Worm (Caenorhabditis elegans) whole organism, L1 larva: Measurements from ENCODE around the gene F25E2.2.

Experiments used
- C16A3.4 ChIP-seq: fragments of 150-350 bp; optimal IDR thresholded peaks from 2 replicates; lab custom pipeline; 2014; ENCODE audit warnings: missing biosample characterization, missing genetic modification characterization
- C34B4.2 ChIP-seq: sonication (generic microtip); optimal IDR thresholded peaks from 2 replicates; lab custom pipeline; 2017; ENCODE audit warnings: mild to moderate bottlenecking, missing genetic modification characterization, missing compliant biosample characterization
- aly-2 ChIP-seq: fragments of 150-350 bp; optimal IDR thresholded peaks from 2 replicates; lab custom pipeline; 2014; ENCODE audit warnings: missing biosample characterization, missing genetic modification characterization
- ceh-8 ChIP-seq: fragments of 200-800 bp; sonication (Bioruptor generic); optimal IDR thresholded peaks from 2 replicates; lab custom pipeline; 2018; ENCODE audit warnings: mild to moderate bottlenecking, missing genetic modification characterization, moderate library complexity, missing compliant biosample characterization
- ceh-82 ChIP-seq, 3 experiments: fragments of 150-350 bp in 1 of 3; sonication (generic microtip) in 2 of 3; optimal IDR thresholded peaks; 2 replicates each; lab custom pipeline; 2014 to 2017; ENCODE audit warnings: missing biosample characterization in 3 of 3, missing genetic modification characterization in 3 of 3
- ceh-90 ChIP-seq: sonication (generic microtip); optimal IDR thresholded peaks from 2 replicates; lab custom pipeline; 2016; ENCODE audit warnings: missing genetic modification characterization, missing compliant biosample characterization
- dsc-1 ChIP-seq: sonication (generic microtip); optimal IDR thresholded peaks from 2 replicates; lab custom pipeline; 2016; ENCODE audit warnings: mild to moderate bottlenecking, missing genetic modification characterization, missing compliant biosample characterization
- efl-1 ChIP-seq, 4 experiments: fragments of 150-350 bp; optimal IDR thresholded peaks in 3 of 4; peaks in 1 of 4; 1 replicate in 1 of 4; 2 replicates in 3 of 4; lab custom pipeline; 2014; ENCODE audit warnings: missing biosample characterization in 2 of 4, missing genetic modification characterization in 2 of 4, missing genetic modification reagents in 2 of 4
- ets-5 ChIP-seq: fragments of 200-800 bp; sonication (Bioruptor generic); IDR thresholded peaks from 2 replicates; pipeline ENCODE4 v1.3.6; 2022; ENCODE audit warnings: missing genetic modification characterization, missing compliant biosample characterization
- fkh-4 ChIP-seq: sonication (generic microtip); optimal IDR thresholded peaks from 2 replicates; lab custom pipeline; 2016; ENCODE audit warnings: missing compliant biosample characterization, missing genetic modification characterization, borderline replicate concordance
- fkh-8 ChIP-seq: sonication (generic microtip); optimal IDR thresholded peaks from 2 replicates; lab custom pipeline; 2016; ENCODE audit warnings: mild to moderate bottlenecking, missing genetic modification characterization, missing compliant biosample characterization
- fos-1 ChIP-seq: fragments of 150-350 bp; optimal IDR thresholded peaks from 2 replicates; lab custom pipeline; 2014; ENCODE audit warnings: missing biosample characterization, missing genetic modification characterization
- grh-1 ChIP-seq: fragments of 200-800 bp; sonication (Bioruptor generic); IDR thresholded peaks from 2 replicates; pipeline ENCODE4 v1.3.6; 2022; ENCODE audit warnings: missing genetic modification reagents, missing genetic modification characterization, missing compliant biosample characterization
- hlh-17 ChIP-seq: fragments of 200-800 bp; sonication (Bioruptor generic); optimal IDR thresholded peaks from 2 replicates; lab custom pipeline; 2018; ENCODE audit warnings: missing genetic modification characterization, mild to moderate bottlenecking, missing compliant biosample characterization, moderate library complexity, borderline replicate concordance
- hlh-4 ChIP-seq: sonication (generic microtip); optimal IDR thresholded peaks from 2 replicates; lab custom pipeline; 2016; ENCODE audit warnings: mild to moderate bottlenecking, missing genetic modification characterization, missing compliant biosample characterization
- isw-1 ChIP-seq: fragments of 200-800 bp; sonication (Bioruptor generic); IDR thresholded peaks from 2 replicates; pipeline ENCODE4 v1.3.6; 2022; ENCODE audit warnings: missing genetic modification characterization, missing compliant biosample characterization
- jun-1 ChIP-seq: fragments of 150-350 bp; optimal IDR thresholded peaks from 2 replicates; lab custom pipeline; 2014; ENCODE audit warnings: missing biosample characterization, missing genetic modification reagents, missing genetic modification characterization
- lin-14 ChIP-seq: fragments of 200-800 bp; sonication (Bioruptor generic); optimal IDR thresholded peaks from 2 replicates; lab custom pipeline; 2018; ENCODE audit warnings: mild to moderate bottlenecking, missing genetic modification characterization, moderate library complexity, missing compliant biosample characterization
- lin-15B ChIP-seq: fragments of 150-350 bp; sonication (generic microtip); optimal IDR thresholded peaks from 3 replicates; lab custom pipeline; 2014; ENCODE audit warnings: missing biosample characterization, missing genetic modification characterization
- lin-39 ChIP-seq: fragments of 150-350 bp; optimal IDR thresholded peaks from 2 replicates; lab custom pipeline; 2014; ENCODE audit warnings: missing biosample characterization, missing genetic modification reagents, missing genetic modification characterization
- lsy-2 ChIP-seq, 2 experiments: fragments of 150-350 bp; optimal IDR thresholded peaks; 2 replicates each; lab custom pipeline; 2014; ENCODE audit warnings: missing biosample characterization in 2 of 2, missing genetic modification characterization in 2 of 2
- mab-9 ChIP-seq: fragments of 200-800 bp; sonication (Bioruptor generic); IDR thresholded peaks from 2 replicates; pipeline ENCODE4 v1.3.6; 2022; ENCODE audit warnings: missing genetic modification reagents, missing genetic modification characterization, missing compliant biosample characterization
- mef-2 ChIP-seq: fragments of 150-350 bp; optimal IDR thresholded peaks from 2 replicates; lab custom pipeline; 2014; ENCODE audit warnings: missing biosample characterization, missing genetic modification characterization
- mep-1 ChIP-seq: fragments of 150-350 bp; optimal IDR thresholded peaks from 2 replicates; lab custom pipeline; 2014; ENCODE audit warnings: missing biosample characterization, missing genetic modification characterization
- nhr-11 ChIP-seq: fragments of 150-350 bp; optimal IDR thresholded peaks from 2 replicates; lab custom pipeline; 2014; ENCODE audit warnings: missing biosample characterization, missing genetic modification characterization
- nhr-12 ChIP-seq: sonication (generic microtip); optimal IDR thresholded peaks from 2 replicates; lab custom pipeline; 2017; ENCODE audit warnings: missing biosample characterization, missing genetic modification characterization
- nhr-28 ChIP-seq: fragments of 150-350 bp; optimal IDR thresholded peaks from 2 replicates; lab custom pipeline; 2014; ENCODE audit warnings: missing biosample characterization, missing genetic modification characterization
- nhr-47 ChIP-seq: sonication (generic microtip); optimal IDR thresholded peaks from 2 replicates; lab custom pipeline; 2016; ENCODE audit warnings: mild to moderate bottlenecking, missing genetic modification characterization, moderate library complexity, missing compliant biosample characterization
- nhr-71 ChIP-seq: sonication (generic microtip); optimal IDR thresholded peaks from 2 replicates; lab custom pipeline; 2016; ENCODE audit warnings: mild to moderate bottlenecking, missing genetic modification characterization, moderate library complexity, missing compliant biosample characterization
- nhr-76 ChIP-seq: sonication (generic microtip); optimal IDR thresholded peaks from 2 replicates; lab custom pipeline; 2017; ENCODE audit warnings: missing biosample characterization, missing genetic modification characterization
- nhr-77 ChIP-seq: fragments of 150-350 bp; optimal IDR thresholded peaks from 2 replicates; lab custom pipeline; 2014; ENCODE audit warnings: missing biosample characterization, missing genetic modification characterization
- nhr-84 ChIP-seq: sonication (generic microtip); optimal IDR thresholded peaks from 2 replicates; lab custom pipeline; 2017; ENCODE audit warnings: missing biosample characterization, missing genetic modification characterization
- nhr-85 ChIP-seq: sonication (generic microtip); peaks from one replicate; lab custom pipeline; 2016; ENCODE audit warnings: missing genetic modification characterization, inconsistent platforms, missing compliant biosample characterization
- nhr-90 ChIP-seq: sonication (generic microtip); optimal IDR thresholded peaks from 2 replicates; lab custom pipeline; 2016; ENCODE audit warnings: mild to moderate bottlenecking, missing genetic modification characterization, missing compliant biosample characterization; ENCODE audit not compliant: poor library complexity
- skn-1 ChIP-seq: fragments of 150-350 bp; optimal IDR thresholded peaks from 2 replicates; lab custom pipeline; 2014; ENCODE audit warnings: missing biosample characterization, missing genetic modification characterization
- snu-23 ChIP-seq: sonication (generic microtip); optimal IDR thresholded peaks from 2 replicates; lab custom pipeline; 2016; ENCODE audit warnings: missing genetic modification characterization, missing compliant biosample characterization
- sox-4 ChIP-seq: sonication (generic microtip); optimal IDR thresholded peaks from 2 replicates; lab custom pipeline; 2016; ENCODE audit warnings: missing genetic modification characterization, missing compliant biosample characterization
- sup-37 ChIP-seq: fragments of 200-800 bp; sonication (Bioruptor generic); optimal IDR thresholded peaks from 2 replicates; lab custom pipeline; 2018; ENCODE audit warnings: mild to moderate bottlenecking, missing genetic modification characterization, missing compliant biosample characterization
- tlp-1 ChIP-seq: fragments of 150-350 bp; optimal IDR thresholded peaks from 2 replicates; lab custom pipeline; 2014; ENCODE audit warnings: missing biosample characterization, missing genetic modification characterization
- unc-30 ChIP-seq: sonication (generic microtip); optimal IDR thresholded peaks from 2 replicates; lab custom pipeline; 2017; ENCODE audit warnings: missing biosample characterization, missing genetic modification characterization
- unc-62 ChIP-seq: fragments of 150-350 bp; optimal IDR thresholded peaks from 2 replicates; lab custom pipeline; 2014; ENCODE audit warnings: missing biosample characterization, missing genetic modification reagents, missing genetic modification characterization
- unc-98 ChIP-seq: fragments of 200-800 bp; sonication (Bioruptor generic); IDR thresholded peaks from 2 replicates; pipeline ENCODE4 v1.3.6; 2022; ENCODE audit warnings: missing genetic modification characterization, missing compliant biosample characterization
- vab-15 ChIP-seq: sonication (generic microtip); optimal IDR thresholded peaks from 2 replicates; lab custom pipeline; 2017; ENCODE audit warnings: missing genotype, mild to moderate bottlenecking, missing genetic modification characterization, missing compliant biosample characterization
- xbp-1 ChIP-seq: sonication (generic microtip); optimal IDR thresholded peaks from 2 replicates; lab custom pipeline; 2016; ENCODE audit warnings: missing genetic modification characterization, missing compliant biosample characterization
- zip-4 ChIP-seq: fragments of 200-800 bp; sonication (Bioruptor generic); optimal IDR thresholded peaks from 2 replicates; lab custom pipeline; 2018; ENCODE audit warnings: mild to moderate bottlenecking, missing genetic modification characterization, moderate library complexity, missing compliant biosample characterization
- ztf-4 ChIP-seq: fragments of 150-350 bp; optimal IDR thresholded peaks from 2 replicates; lab custom pipeline; 2014; ENCODE audit warnings: missing biosample characterization, missing genetic modification characterization

Gene F25E2.2

ce11 chrX:810694-811093 is at the start of gene F25E2.2:
TSS of gene F25E2.2 (minus strand) at chrX:810794.
- no peak for TF ChIP-seq unc-62 (GFP tag; lab: Kevin White, UChicago)
- no peak for TF ChIP-seq jun-1 (tag; lab: Kevin White, UChicago)
- TF ChIP-seq dsc-1 (tag; lab: Kevin White, UChicago) = no peak
- TF ChIP-seq lin-15B = no peak
- TF ChIP-seq ceh-82 (tag; optimal IDR thresholded peaks at IDR 0.05; lab: Kevin White, UChicago) = no peak
- no peak for TF ChIP-seq aly-2 (tag; lab: Kevin White, UChicago)
- TF ChIP-seq fkh-4 (tag; lab: Kevin White, UChicago) = no peak
- no peak for TF ChIP-seq fos-1 (tag; lab: Kevin White, UChicago)
- TF ChIP-seq ztf-4 (tag; lab: Kevin White, UChicago) = no peak
- no peak for TF ChIP-seq hlh-17 (GFP tag; lab: Kevin White, UChicago)
- TF ChIP-seq nhr-11 (tag; lab: Kevin White, UChicago) = no peak
- no peak for TF ChIP-seq sup-37 (GFP tag; lab: Kevin White, UChicago)
- TF ChIP-seq unc-30 (tag; lab: Kevin White, UChicago) = no peak
- no peak for TF ChIP-seq ceh-90 (tag; lab: Kevin White, UChicago)
- no peak for TF ChIP-seq mef-2 (tag; lab: Kevin White, UChicago)
- TF ChIP-seq mep-1 (tag; lab: Kevin White, UChicago) = no peak

ce11 chrX:859401-859800 is 48.8 kb upstream of the F25E2.2 start, which contains the start of gene F56F10.2:
TSS of gene F56F10.2 (plus strand) at chrX:859615.
- peak; percentile 32 for TF ChIP-seq nhr-71 (tag; lab: Kevin White, UChicago)
- peak; percentile 5 for TF ChIP-seq mep-1 (tag; lab: Kevin White, UChicago)
- no peak for TF ChIP-seq ets-5 (GFP tag; lab: Robert Waterston, UW)
- peak; percentile 12 for TF ChIP-seq nhr-47
- TF ChIP-seq skn-1 = peak; percentile 44
- no peak for TF ChIP-seq nhr-84
- TF ChIP-seq ceh-82 (tag; optimal IDR thresholded peaks at IDR 0.05; lab: Kevin White, UChicago) = peak in 2 of 3 experiments; percentile 0 to 18
- TF ChIP-seq snu-23 (GFP tag; lab: Kevin White, UChicago) = peak; percentile 3
- TF ChIP-seq unc-30 (tag; lab: Kevin White, UChicago) = no peak
- TF ChIP-seq lin-14 (GFP tag; lab: Kevin White, UChicago) = peak; percentile 72

DNA sequence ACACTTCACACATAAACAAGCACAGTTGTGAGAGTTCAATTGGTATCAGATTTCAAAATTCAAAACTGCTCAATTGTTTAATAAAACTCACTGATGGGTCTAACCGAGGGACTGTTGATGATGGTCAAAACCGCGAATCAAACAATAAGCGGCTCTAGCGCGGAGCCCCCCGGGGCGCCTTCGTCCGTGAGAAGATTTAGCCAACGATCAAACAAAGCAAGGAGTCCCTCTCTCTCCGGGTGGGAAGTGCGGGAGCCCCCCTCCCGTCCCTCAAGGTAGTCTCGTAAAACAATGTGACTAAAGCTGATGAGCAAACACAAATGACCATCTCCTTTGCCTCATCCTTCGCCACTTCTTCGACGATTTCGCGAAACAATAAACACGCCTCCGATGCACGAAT is 47.1 kb upstream of the F25E2.2 start:
- TF ChIP-seq sox-4 (no peak), ceh-8 (no peak), fkh-4 (tag; lab: Kevin White, UChicago) (no peak), nhr-28 (tag; lab: Kevin White, UChicago) (no peak), xbp-1 (tag; lab: Kevin White, UChicago) (no peak), snu-23 (GFP tag; lab: Kevin White, UChicago) (no peak), ets-5 (GFP tag; lab: Robert Waterston, UW) (no peak), efl-1 (optimal IDR thresholded peaks at IDR 0.05; lab: Kevin White, UChicago) (no peak), efl-1 (GFP tag; optimal IDR thresholded peaks at IDR 0.05 in 1 of 2; lab: Kevin White, UChicago) (no peak), nhr-84 (no peak), unc-30 (tag; lab: Kevin White, UChicago) (no peak), nhr-77 (tag; lab: Kevin White, UChicago) (no peak), sup-37 (GFP tag; lab: Kevin White, UChicago) (no peak), hlh-17 (GFP tag; lab: Kevin White, UChicago) (no peak), tlp-1 (tag; lab: Kevin White, UChicago) (no peak), lsy-2 (tag; optimal IDR thresholded peaks at IDR 0.05; lab: Kevin White, UChicago) (no peak), grh-1 (no peak), mab-9 (GFP tag; lab: Robert Waterston, UW) (no peak), nhr-76 (tag; lab: Kevin White, UChicago) (no peak)
- TF ChIP-seq, all 84 proteins: peak for 0

DNA sequence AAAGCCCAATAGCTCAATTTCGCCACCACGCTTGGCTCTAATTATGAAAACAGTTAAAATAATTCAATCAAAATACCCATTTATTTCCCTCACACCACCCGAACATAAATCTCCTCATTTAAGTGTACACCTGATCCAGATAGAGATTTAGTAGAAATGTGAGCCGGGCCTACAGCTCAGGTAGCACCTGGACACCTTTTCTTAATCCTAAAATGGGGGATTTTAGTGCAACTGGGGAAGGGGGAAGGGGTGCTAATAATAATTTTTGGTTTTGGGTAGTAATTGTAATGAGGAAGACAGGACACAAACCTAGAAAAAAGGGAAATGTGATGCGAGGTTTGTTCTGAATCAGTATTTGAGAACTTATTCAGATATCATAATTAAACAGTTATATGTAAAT is 43.0 kb upstream of the F25E2.2 start:
- TF ChIP-seq jun-1 (tag; lab: Kevin White, UChicago) = no peak
- no peak for TF ChIP-seq lin-39 (tag; lab: Kevin White, UChicago)
- TF ChIP-seq C34B4.2 (tag; lab: Kevin White, UChicago) = no peak
- TF ChIP-seq unc-30 (tag; lab: Kevin White, UChicago) = no peak
- TF ChIP-seq lin-14 (GFP tag; lab: Kevin White, UChicago) = no peak
- TF ChIP-seq hlh-4 (tag; lab: Kevin White, UChicago) = no peak
- no peak for TF ChIP-seq zip-4
- no peak for TF ChIP-seq nhr-12 (tag; lab: Kevin White, UChicago)
- no peak for TF ChIP-seq nhr-90 (tag; lab: Kevin White, UChicago)
- TF ChIP-seq nhr-85 = no peak
- TF ChIP-seq mep-1 (tag; lab: Kevin White, UChicago) = no peak
- no peak for TF ChIP-seq vab-15 (tag; lab: Kevin White, UChicago)
- no peak for TF ChIP-seq fkh-8
- no peak for TF ChIP-seq grh-1
- no peak for TF ChIP-seq tlp-1 (tag; lab: Kevin White, UChicago)
- no peak for TF ChIP-seq C16A3.4 (tag; lab: Kevin White, UChicago)
- TF ChIP-seq isw-1 (GFP tag; lab: Robert Waterston, UW) = no peak
- TF ChIP-seq unc-98 = no peak
